Fruit fly (Drosophila melanogaster) Kc167 (cell line): ENCODE measurements around the gene Rbp1-like.

ENCODE experiments used
- Myc ChIP-seq: fragments of >200 bp; optimal IDR thresholded peaks from 2 replicates; lab custom pipeline; 2017; ENCODE audit warnings: missing external identifiers
- Sin3A ChIP-seq: fragments of >200 bp; optimal IDR thresholded peaks from 2 replicates; lab custom pipeline; 2018; ENCODE audit warnings: missing external identifiers
- h ChIP-seq: fragments of >200 bp; optimal IDR thresholded peaks from 3 replicates; lab custom pipeline; 2018; ENCODE audit warnings: missing external identifiers
- psq ChIP-seq: fragments of >200 bp; optimal IDR thresholded peaks from 2 replicates; lab custom pipeline; 2017; ENCODE audit warnings: missing external identifiers

DNA sequence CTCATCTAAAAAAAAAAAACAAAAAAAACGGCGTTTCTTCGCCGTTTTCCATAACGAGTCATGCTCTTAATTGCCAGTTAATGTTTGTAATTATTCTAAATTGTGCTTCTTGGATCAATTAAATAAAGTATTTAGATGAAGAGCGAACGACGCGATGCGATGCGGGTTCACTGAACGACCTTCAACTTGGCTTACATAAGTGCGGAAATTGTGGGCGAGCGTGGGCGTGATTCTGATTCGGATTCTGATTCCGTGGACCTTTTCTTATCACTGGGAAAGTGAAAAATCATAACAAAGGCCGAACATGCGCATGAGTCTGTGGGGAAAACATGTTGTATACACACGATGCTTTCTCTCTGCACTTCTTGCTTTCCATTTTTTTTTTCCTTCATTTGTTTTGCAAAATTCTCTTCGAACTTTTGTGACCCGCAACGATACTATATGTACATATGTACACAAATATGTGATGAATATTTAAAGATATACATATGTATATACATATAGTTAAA is 9.1 kb downstream of the Rbp1-like start:
- TF ChIP-seq psq (no peak), Sin3A (lab: Kevin White, UChicago) (no peak), Myc (no peak), h (lab: Kevin White, UChicago) (no peak)
